Worm (Caenorhabditis elegans): ENCODE data around the gene C35D10.5.

DNA sequence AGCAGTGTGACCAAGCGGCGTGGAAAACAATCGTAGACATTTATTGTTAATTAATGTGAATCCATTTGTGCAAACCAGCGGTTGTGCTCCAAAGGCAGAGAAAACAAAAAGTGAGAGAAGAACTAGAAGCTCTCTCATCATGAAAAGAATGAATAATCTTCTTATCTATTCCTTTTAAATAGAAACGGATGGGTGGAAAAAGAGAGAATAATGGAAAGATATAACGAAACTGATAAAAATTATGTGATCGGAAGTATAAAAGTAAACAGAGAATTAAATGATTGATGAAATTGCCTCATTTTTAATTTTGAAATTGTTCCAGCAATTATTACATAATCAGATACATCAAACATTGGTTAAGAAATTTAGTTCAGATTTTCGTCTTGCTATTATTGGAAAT is 21.3 kb downstream of the C35D10.5 start, which contains the start of gene clec-5:
- TF ChIP-seq aly-2 (tag; optimal IDR thresholded peaks at IDR 0.05) = no peak
- TF ChIP-seq pqm-1 (tag; optimal IDR thresholded peaks at IDR 0.05) = peak; percentile 56
- TF ChIP-seq F49E8.2 (tag; optimal IDR thresholded peaks at IDR 0.05; ENCODE audit: borderline replicate concordance) = no peak
- TF ChIP-seq Y48G9A.11 (GFP tag; IDR thresholded peaks at IDR 0.05) = no peak
- TF ChIP-seq mep-1 (tag; optimal IDR thresholded peaks at IDR 0.05) = no peak
- no peak for TF ChIP-seq mdl-1 (tag; optimal IDR thresholded peaks at IDR 0.05)
- no peak for TF ChIP-seq nhr-28 (tag; optimal IDR thresholded peaks at IDR 0.05)
- TF ChIP-seq nhr-77 (tag; optimal IDR thresholded peaks at IDR 0.05) = no peak
- TF ChIP-seq ZK546.5 (tag; optimal IDR thresholded peaks at IDR 0.05) = no peak
- TF ChIP-seq tra-1 (GFP tag; IDR thresholded peaks at IDR 0.05) = no peak
- TF ChIP-seq unc-62 (GFP tag; optimal IDR thresholded peaks at IDR 0.05 in 1 of 2) = no peak
- TF ChIP-seq unc-62 (tag; optimal IDR thresholded peaks at IDR 0.05) = no peak
- no peak for TF ChIP-seq spr-1 (tag; optimal IDR thresholded peaks at IDR 0.05)
- no peak for TF ChIP-seq nhr-237 (tag; optimal IDR thresholded peaks at IDR 0.05)

All from whole organism, L4 larva.